Worm (Caenorhabditis elegans): ENCODE results near the gene ani-3.

ce11 chrV:19673298-19673903 is 24.1 kb upstream of the ani-3 start:
- no peak for TF ChIP-seq ref-1 (GFP tag; conservative IDR thresholded peaks at IDR 0.05)
- TF ChIP-seq tab-1 (GFP tag; IDR thresholded peaks at IDR 0.05) = no peak

Data from whole organism, midembryonic.